Fruit fly (Drosophila melanogaster): ENCODE measurements around the gene Nep3.
A peak's percentile ranks its signal among the peaks of the same experiment; 100 is the strongest.

Gene Nep3

dm6 chrX:19964215-19964614 is 3.1 kb downstream of the Nep3 start (continued):
- 0 out of 2 replicates have a peak, but pooled peaks have one; percentile 23 for TF ChIP-seq seq (GFP tag; IDR thresholded peaks at IDR 0.05)
- 0 out of 3 replicates have a peak, but pooled peaks have one; percentile 12 for TF ChIP-seq sr (GFP tag; IDR thresholded peaks at IDR 0.05)
- no peak for TF ChIP-seq CG34376 (GFP tag; optimal IDR thresholded peaks at IDR 0.05)
- TF ChIP-seq CG17361 (GFP tag; IDR thresholded peaks at IDR 0.05) = no peak
- TF ChIP-seq CG6854 (GFP tag; optimal IDR thresholded peaks at IDR 0.05) = no peak
- TF ChIP-seq ken (GFP tag; IDR thresholded peaks at IDR 0.05) = no peak
- peak; percentile 70 for TF ChIP-seq gem (tag; optimal IDR thresholded peaks at IDR 0.05)
- TF ChIP-seq Asciz (GFP tag; optimal IDR thresholded peaks at IDR 0.05) = no peak
- peak; percentile 2 for TF ChIP-seq Side (GFP tag; optimal IDR thresholded peaks at IDR 0.05)
- no peak for TF ChIP-seq chinmo (GFP tag; IDR thresholded peaks at IDR 0.05; ENCODE audit: partially characterized antibody)
- TF ChIP-seq NK7.1 (GFP tag; optimal IDR thresholded peaks at IDR 0.05) = no peak
- no peak for TF ChIP-seq MBD-R2 (GFP tag; IDR thresholded peaks at IDR 0.05)
- peak; percentile 31 for TF ChIP-seq CG17359 (tag; optimal IDR thresholded peaks at IDR 0.05)
- TF ChIP-seq croc (GFP tag; conservative IDR thresholded peaks at IDR 0.05) = no peak
- TF ChIP-seq CG4328 (GFP tag; optimal IDR thresholded peaks at IDR 0.05) = no peak
- TF ChIP-seq Spps (tag; optimal IDR thresholded peaks at IDR 0.05) = no peak
- no peak for TF ChIP-seq Blimp-1 (GFP tag; optimal IDR thresholded peaks at IDR 0.05)
- TF ChIP-seq CG6254 (GFP tag; optimal IDR thresholded peaks at IDR 0.05) = no peak
- TF ChIP-seq Tbp (GFP tag; optimal IDR thresholded peaks at IDR 0.05) = no peak
- no peak for TF ChIP-seq CG17186 (GFP tag; optimal IDR thresholded peaks at IDR 0.05)
- no peak for TF ChIP-seq Dll (GFP tag; IDR thresholded peaks at IDR 0.05; ENCODE audit: partially characterized antibody)
- peak; percentile 55 for TF ChIP-seq CG14441 (GFP tag; IDR thresholded peaks at IDR 0.05)
- TF ChIP-seq CG2889 (GFP tag; IDR thresholded peaks at IDR 0.05) = 0 out of 3 replicates have a peak, but pooled peaks have one; percentile 18
- no peak for TF ChIP-seq bsh (GFP tag; optimal IDR thresholded peaks at IDR 0.05)
- peak; percentile 46 to 52 for TF ChIP-seq dpn (GFP tag; optimal IDR thresholded peaks at IDR 0.05)
- no peak for TF ChIP-seq CG2199 (GFP tag; IDR thresholded peaks at IDR 0.05)
- peak; percentile 53 for TF ChIP-seq dmrt99B (tag; optimal IDR thresholded peaks at IDR 0.05)
- TF ChIP-seq da (GFP tag; optimal IDR thresholded peaks at IDR 0.05) = no peak
- no peak for TF ChIP-seq Dfd (GFP tag; optimal IDR thresholded peaks at IDR 0.05)
- no peak for TF ChIP-seq CG8478 (optimal IDR thresholded peaks at IDR 0.05)
- TF ChIP-seq CG10147 (GFP tag; optimal IDR thresholded peaks at IDR 0.05) = peak; percentile 4
- TF ChIP-seq Hmx (GFP tag; optimal IDR thresholded peaks at IDR 0.05) = no peak
- TF ChIP-seq gfzf (GFP tag; optimal IDR thresholded peaks at IDR 0.05) = no peak
- no peak for TF ChIP-seq ab (GFP tag; optimal IDR thresholded peaks at IDR 0.05)
- TF ChIP-seq CG3995 (GFP tag; optimal IDR thresholded peaks at IDR 0.05) = no peak
- TF ChIP-seq CG11247 (GFP tag; IDR thresholded peaks at IDR 0.05) = no peak
- no peak for TF ChIP-seq CG11696 (GFP tag; IDR thresholded peaks at IDR 0.05)
- no peak for TF ChIP-seq CG4424 (GFP tag; optimal IDR thresholded peaks at IDR 0.05)
- TF ChIP-seq tup (GFP tag; optimal IDR thresholded peaks at IDR 0.05) = no peak
- no peak for TF ChIP-seq CG8089 (GFP tag; optimal IDR thresholded peaks at IDR 0.05)
- TF ChIP-seq pros (GFP tag; optimal IDR thresholded peaks at IDR 0.05) = no peak
- no peak for TF ChIP-seq phol (tag; optimal IDR thresholded peaks at IDR 0.05)
- TF ChIP-seq CG13624 (GFP tag; optimal IDR thresholded peaks at IDR 0.05) = peak; percentile 41
- TF ChIP-seq H15 (GFP tag; IDR thresholded peaks at IDR 0.05) = no peak
- TF ChIP-seq CG18764 (GFP tag; optimal IDR thresholded peaks at IDR 0.05) = no peak
- no peak for TF ChIP-seq Scr (GFP tag; IDR thresholded peaks at IDR 0.05; ENCODE audit: partially characterized antibody)
- TF ChIP-seq Oaz (GFP tag; IDR thresholded peaks at IDR 0.05) = peak; percentile 14; the same call in 1 of the 2 replicates
- peak; percentile 27 for TF ChIP-seq Ssrp (tag; optimal IDR thresholded peaks at IDR 0.05)
- TF ChIP-seq CG31365 (tag; optimal IDR thresholded peaks at IDR 0.05) = no peak
- peak; percentile 26 for TF ChIP-seq Fer1 (GFP tag; optimal IDR thresholded peaks at IDR 0.05)
- peak; percentile 34 for TF ChIP-seq az2 (GFP tag; optimal IDR thresholded peaks at IDR 0.05)
- TF ChIP-seq ham (GFP tag; IDR thresholded peaks at IDR 0.05) = no peak
